Worm (Caenorhabditis elegans) whole organism, late embryonic: ENCODE results near the gene algn-1.
A peak's percentile ranks its signal among the peaks of the same experiment; 100 is the strongest.

Source experiments
- F13H6.1 ChIP-seq: sonication (generic microtip); optimal IDR thresholded peaks from 2 replicates; lab custom pipeline; 2016; ENCODE audit warnings: missing genetic modification characterization, missing compliant biosample characterization
- K02D7.2 ChIP-seq: sonication (generic microtip); optimal IDR thresholded peaks from 2 replicates; lab custom pipeline; 2017; ENCODE audit warnings: mild to moderate bottlenecking, missing genetic modification characterization, missing compliant biosample characterization
- T23F11.4 ChIP-seq: fragments of 200-800 bp; sonication (Bioruptor generic); optimal IDR thresholded peaks from 2 replicates; lab custom pipeline; 2018; ENCODE audit warnings: mild to moderate bottlenecking, missing genetic modification characterization, missing compliant biosample characterization
- ama-1 ChIP-seq: fragments of 150-350 bp; optimal IDR thresholded peaks from 2 replicates; lab custom pipeline; 2014
- ceh-18 ChIP-seq: sonication (generic microtip); optimal IDR thresholded peaks from 2 replicates; lab custom pipeline; 2016; ENCODE audit warnings: missing genetic modification characterization, missing compliant biosample characterization
- ceh-19 ChIP-seq: fragments of 200-800 bp; sonication (Bioruptor generic); optimal IDR thresholded peaks from 2 replicates; lab custom pipeline; 2018; ENCODE audit warnings: mild to moderate bottlenecking, missing genetic modification characterization, missing compliant biosample characterization
- ceh-24 ChIP-seq: sonication (generic microtip); optimal IDR thresholded peaks from 2 replicates; lab custom pipeline; 2016; ENCODE audit warnings: mild to moderate bottlenecking, missing genetic modification characterization, missing compliant biosample characterization
- ceh-34 ChIP-seq: sonication (generic microtip); optimal IDR thresholded peaks from 2 replicates; lab custom pipeline; 2016; ENCODE audit warnings: mild to moderate bottlenecking, missing genetic modification characterization, missing compliant biosample characterization
- ceh-45 ChIP-seq: fragments of 200-800 bp; sonication (Bioruptor generic); IDR thresholded peaks from 2 replicates; pipeline ENCODE4 v1.3.6; 2022; ENCODE audit warnings: missing genetic modification reagents, missing genetic modification characterization, missing compliant biosample characterization
- ceh-48 ChIP-seq: sonication (generic microtip); optimal IDR thresholded peaks from 2 replicates; lab custom pipeline; 2016; ENCODE audit warnings: missing genetic modification characterization, inconsistent platforms, missing compliant biosample characterization
- ceh-6 ChIP-seq: fragments of 200-800 bp; sonication (Bioruptor generic); optimal IDR thresholded peaks from 2 replicates; lab custom pipeline; 2018; ENCODE audit warnings: mild to moderate bottlenecking, missing genetic modification characterization, missing compliant biosample characterization
- ceh-9 ChIP-seq: sonication (generic microtip); optimal IDR thresholded peaks from 2 replicates; lab custom pipeline; 2016; ENCODE audit warnings: mild to moderate bottlenecking, missing genetic modification characterization, inconsistent platforms, missing compliant biosample characterization
- che-1 ChIP-seq: sonication (generic microtip); optimal IDR thresholded peaks from 2 replicates; lab custom pipeline; 2016; ENCODE audit warnings: mild to moderate bottlenecking, missing genetic modification characterization, missing compliant biosample characterization
- elt-2 ChIP-seq: sonication (generic microtip); optimal IDR thresholded peaks from 2 replicates; lab custom pipeline; 2016; ENCODE audit warnings: missing genetic modification reagents, missing genetic modification characterization, missing compliant biosample characterization
- eyg-1 ChIP-seq: sonication (generic microtip); optimal IDR thresholded peaks from 2 replicates; lab custom pipeline; 2016; ENCODE audit warnings: missing genotype, missing genetic modification characterization, missing compliant biosample characterization
- fax-1 ChIP-seq: sonication (generic microtip); optimal IDR thresholded peaks from 2 replicates; lab custom pipeline; 2016; ENCODE audit warnings: missing genotype, missing genetic modification characterization, missing compliant biosample characterization
- hlh-13 ChIP-seq: fragments of 200-800 bp; sonication (Bioruptor generic); optimal IDR thresholded peaks from 2 replicates; lab custom pipeline; 2018; ENCODE audit warnings: mild to moderate bottlenecking, missing genetic modification characterization, missing compliant biosample characterization
- hlh-30 ChIP-seq: sonication (generic microtip); optimal IDR thresholded peaks from 2 replicates; lab custom pipeline; 2017; ENCODE audit warnings: antibody characterized with exemption, missing genetic modification characterization, missing compliant biosample characterization; ENCODE audit not compliant: insufficient read depth
- hlh-8 ChIP-seq: sonication (generic microtip); optimal IDR thresholded peaks from 2 replicates; lab custom pipeline; 2016; ENCODE audit warnings: missing genotype, missing genetic modification characterization, missing compliant biosample characterization
- lin-11 ChIP-seq: fragments of 200-800 bp; sonication (Bioruptor generic); optimal IDR thresholded peaks from 2 replicates; lab custom pipeline; 2018; ENCODE audit warnings: mild to moderate bottlenecking, missing genetic modification characterization, missing compliant biosample characterization
- madf-2 ChIP-seq: sonication (generic microtip); optimal IDR thresholded peaks from 2 replicates; lab custom pipeline; 2017; ENCODE audit warnings: missing genetic modification characterization, missing compliant biosample characterization
- mec-3 ChIP-seq: sonication (generic microtip); optimal IDR thresholded peaks from 2 replicates; lab custom pipeline; 2016; ENCODE audit warnings: borderline replicate concordance, missing genetic modification characterization, missing compliant biosample characterization
- nfya-1 ChIP-seq: sonication (generic microtip); optimal IDR thresholded peaks from 2 replicates; lab custom pipeline; 2017; ENCODE audit warnings: missing genetic modification characterization, mild to moderate bottlenecking, missing compliant biosample characterization, antibody characterized with exemption, moderate library complexity
- nhr-232 ChIP-seq: sonication (generic microtip); optimal IDR thresholded peaks from 2 replicates; lab custom pipeline; 2016; ENCODE audit warnings: missing genetic modification characterization, missing compliant biosample characterization
- npax-4 ChIP-seq: sonication (generic microtip); optimal IDR thresholded peaks from 2 replicates; lab custom pipeline; 2016; ENCODE audit warnings: missing genetic modification characterization, missing compliant biosample characterization
- odd-2 ChIP-seq: sonication (generic microtip); optimal IDR thresholded peaks from 2 replicates; lab custom pipeline; 2017; ENCODE audit warnings: antibody characterized with exemption, mild to moderate bottlenecking, missing genetic modification characterization, missing compliant biosample characterization
- pat-9 ChIP-seq: fragments of 200-800 bp; sonication (Bioruptor generic); optimal IDR thresholded peaks from 2 replicates; lab custom pipeline; 2018; ENCODE audit warnings: mild to moderate bottlenecking, missing genetic modification characterization, moderate library complexity, missing compliant biosample characterization
- pha-4 ChIP-seq: fragments of 150-350 bp; optimal IDR thresholded peaks from 2 replicates; lab custom pipeline; 2018; ENCODE audit warnings: missing biosample characterization, missing genetic modification reagents, missing genetic modification characterization
- rnt-1 ChIP-seq: sonication (generic microtip); optimal IDR thresholded peaks from 2 replicates; lab custom pipeline; 2016; ENCODE audit warnings: missing genetic modification characterization, missing compliant biosample characterization
- sdc-2 ChIP-seq: sonication (generic microtip); optimal IDR thresholded peaks from 2 replicates; lab custom pipeline; 2016; ENCODE audit warnings: missing genotype, missing genetic modification characterization, missing compliant biosample characterization
- sox-4 ChIP-seq: sonication (generic microtip); optimal IDR thresholded peaks from 2 replicates; lab custom pipeline; 2017; ENCODE audit warnings: mild to moderate bottlenecking, missing genetic modification characterization, inconsistent platforms, missing compliant biosample characterization
- tbx-2 ChIP-seq: sonication (generic microtip); optimal IDR thresholded peaks from 2 replicates; lab custom pipeline; 2016; ENCODE audit warnings: missing genetic modification characterization, missing compliant biosample characterization
- unc-42 ChIP-seq: sonication (generic microtip); optimal IDR thresholded peaks from 2 replicates; lab custom pipeline; 2016; ENCODE audit warnings: missing genotype, missing genetic modification characterization, missing compliant biosample characterization
- unc-55 ChIP-seq: sonication (generic microtip); optimal IDR thresholded peaks from 2 replicates; lab custom pipeline; 2017; ENCODE audit warnings: missing biosample characterization, missing genetic modification reagents, missing genetic modification characterization
- unc-86 ChIP-seq: sonication (generic microtip); optimal IDR thresholded peaks from 2 replicates; lab custom pipeline; 2016; ENCODE audit warnings: missing genetic modification characterization, missing compliant biosample characterization
- ztf-16 ChIP-seq: sonication (generic microtip); optimal IDR thresholded peaks from 2 replicates; lab custom pipeline; 2017; ENCODE audit warnings: missing genetic modification characterization, missing compliant biosample characterization

algn-1 gene

ce11 chrIII:6421973-6422511, 37.9 kb upstream of the algn-1 start:
- no peak for TF ChIP-seq nhr-232 (tag; lab: Kevin White, UChicago)
- TF ChIP-seq elt-2 (tag; lab: Kevin White, UChicago): peak; percentile 49
- no peak for TF ChIP-seq nfya-1 (tag; lab: Kevin White, UChicago)
- no peak for TF ChIP-seq pat-9 (tag; lab: Kevin White, UChicago)
- TF ChIP-seq, all 69 proteins: peak for 1

DNA sequence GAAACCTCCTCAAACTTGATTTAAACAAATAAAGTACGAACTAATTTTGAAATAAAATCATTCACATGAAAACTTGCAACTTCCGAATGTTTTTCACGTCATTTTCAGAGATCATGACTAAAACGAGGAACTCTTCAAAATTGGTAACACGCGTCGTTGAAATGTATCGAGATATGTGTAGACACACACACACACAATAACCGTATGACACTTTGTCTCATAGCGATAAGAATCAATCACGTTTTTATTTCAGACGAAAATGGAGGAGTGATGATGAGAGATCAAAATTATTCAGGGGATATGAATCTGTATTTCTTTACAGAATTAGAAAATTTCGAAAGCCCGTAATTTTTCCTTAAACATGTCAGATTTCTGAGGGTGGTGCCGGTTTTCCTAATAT, 37.2 kb upstream of the algn-1 start:
- no peak for TF ChIP-seq K02D7.2
- no peak for TF ChIP-seq unc-55 (GFP tag; lab: Kevin White, UChicago)
- no peak for TF ChIP-seq T23F11.4 (GFP tag; lab: Kevin White, UChicago)
- no peak for TF ChIP-seq ceh-24 (tag; lab: Kevin White, UChicago)
- TF ChIP-seq hlh-8: no peak
- TF ChIP-seq hlh-30 (tag; lab: Kevin White, UChicago): no peak
- TF ChIP-seq ceh-45 (GFP tag; lab: Robert Waterston, UW): no peak
- TF ChIP-seq, all 69 proteins: peak for 0

DNA sequence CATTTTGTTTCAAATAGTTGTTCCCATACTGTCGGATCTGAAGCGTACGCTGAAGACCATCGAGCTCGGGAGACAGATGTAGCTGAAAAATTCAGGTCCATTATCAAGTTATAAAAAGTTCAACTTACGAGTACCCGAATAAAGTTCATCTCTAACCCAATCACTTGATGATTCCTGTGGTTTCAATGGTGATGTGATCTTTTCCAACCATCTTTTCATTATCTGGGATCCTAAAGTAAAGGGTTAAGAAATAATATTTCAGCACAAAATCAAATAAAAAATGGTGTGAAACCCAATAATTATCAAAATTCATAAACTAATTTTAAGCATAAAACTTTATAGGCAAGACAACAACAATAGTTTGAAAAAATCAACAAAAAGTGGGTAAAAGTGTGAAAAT, 32.7 kb upstream of the algn-1 start, which contains the start of gene C05D11.8:
TSS of gene C05D11.8 (minus strand) at position 101 of the 400 bp plus-strand sequence.
- TF ChIP-seq pha-4 (tag; lab: Kevin White, UChicago) (no peak), ceh-18 (tag; lab: Kevin White, UChicago) (no peak), npax-4 (tag; lab: Kevin White, UChicago) (no peak), ceh-19 (GFP tag; lab: Kevin White, UChicago) (no peak), madf-2 (tag; lab: Kevin White, UChicago) (no peak), sox-4 (no peak), lin-11 (tag; lab: Kevin White, UChicago) (no peak), che-1 (no peak), odd-2 (no peak), ceh-48 (no peak), unc-55 (GFP tag; lab: Kevin White, UChicago) (no peak), nfya-1 (tag; lab: Kevin White, UChicago) (no peak), eyg-1 (no peak), tbx-2 (tag; lab: Kevin White, UChicago) (no peak), hlh-13 (GFP tag; lab: Kevin White, UChicago) (no peak), unc-86 (tag; lab: Kevin White, UChicago) (no peak), ceh-9 (tag; lab: Kevin White, UChicago) (no peak), unc-42 (tag; lab: Kevin White, UChicago) (no peak), fax-1 (no peak)

- TF ChIP-seq T23F11.4 (GFP tag; lab: Kevin White, UChicago) (no peak), ceh-9 (tag; lab: Kevin White, UChicago) (no peak), nfya-1 (tag; lab: Kevin White, UChicago) (no peak), sdc-2 (tag; lab: Kevin White, UChicago) (no peak), ceh-34 (tag; lab: Kevin White, UChicago) (no peak), ama-1 (no peak), mec-3 (tag; lab: Kevin White, UChicago) (no peak), ceh-6 (no peak), rnt-1 (tag; lab: Kevin White, UChicago) (no peak), ceh-45 (GFP tag; lab: Robert Waterston, UW) (no peak), ztf-16 (tag; lab: Kevin White, UChicago) (no peak), F13H6.1 (no peak)
These were observed 29.1 kb upstream of the algn-1 start, which contains the start of gene popl-1 for ce11 chrIII:6430834-6431233. TSS of gene popl-1 (minus strand) at chrIII:6430934.
